Fruit fly (Drosophila melanogaster) whole organism, embryonic: ENCODE data around the gene Gclc.

Experiments used
- CG1024 ChIP-seq: fragments of 200-800 bp; sonication (Bioruptor generic); IDR thresholded peaks from 2 replicates; pipeline ENCODE4 v1.3.6; 2022; ENCODE audit warnings: missing biosample characterization, missing genetic modification characterization
- CG10366 ChIP-seq: fragments of 200-800 bp; sonication (Bioruptor generic); IDR thresholded peaks from 2 replicates; pipeline ENCODE4 v1.3.6; 2022; ENCODE audit warnings: missing biosample characterization, missing genetic modification characterization
- CG10462 ChIP-seq: fragments of 200-800 bp; sonication (Bioruptor generic); optimal IDR thresholded peaks from 2 replicates; lab custom pipeline; 2016; ENCODE audit warnings: missing biosample characterization, missing genetic modification characterization
- CG11504 ChIP-seq: fragments of 200-800 bp; sonication (Bioruptor generic); optimal IDR thresholded peaks from 3 replicates; lab custom pipeline; 2019; ENCODE audit warnings: missing biosample characterization, mild to moderate bottlenecking, missing genetic modification characterization, moderate library complexity
- CG12744 ChIP-seq: fragments of 200-800 bp; sonication (Bioruptor generic); optimal IDR thresholded peaks from 2 replicates; lab custom pipeline; 2016; ENCODE audit warnings: missing biosample characterization, missing genetic modification characterization
- CG13287 ChIP-seq: fragments of 200-800 bp; sonication (Bioruptor generic); IDR thresholded peaks from 2 replicates; pipeline ENCODE4 v1.3.6; 2022; ENCODE audit warnings: missing biosample characterization, missing genetic modification characterization; ENCODE audit not compliant: partially characterized antibody
- CG16815 ChIP-seq: fragments of 200-800 bp; sonication (Bioruptor generic); optimal IDR thresholded peaks from 3 replicates; lab custom pipeline; 2017; ENCODE audit warnings: missing biosample characterization, mild to moderate bottlenecking, missing genetic modification characterization
- CG17359 ChIP-seq: fragments of 200-800 bp; sonication (Bioruptor generic); optimal IDR thresholded peaks from 3 replicates; lab custom pipeline; 2018; ENCODE audit warnings: missing biosample characterization, mild to moderate bottlenecking, missing genetic modification characterization, moderate library complexity
- CG18262 ChIP-seq: fragments of 200-800 bp; optimal IDR thresholded peaks from 3 replicates; lab custom pipeline; 2019; ENCODE audit warnings: missing biosample characterization, mild to moderate bottlenecking, missing genetic modification characterization, moderate library complexity
- CG31224 ChIP-seq: fragments of 200-800 bp; sonication (Bioruptor generic); IDR thresholded peaks from 2 replicates; pipeline ENCODE4 v1.3.6; 2022; ENCODE audit warnings: missing biosample characterization, missing genetic modification characterization
- CG31388 ChIP-seq: fragments of 200-800 bp; sonication (Bioruptor generic); optimal IDR thresholded peaks from 2 replicates; lab custom pipeline; 2016; ENCODE audit warnings: missing biosample characterization, missing genetic modification characterization
- CG3407 ChIP-seq: fragments of 200-800 bp; sonication (Bioruptor generic); optimal IDR thresholded peaks from 2 replicates; lab custom pipeline; 2018; ENCODE audit warnings: missing biosample characterization, mild to moderate bottlenecking, missing genetic modification characterization
- CG3838 ChIP-seq: fragments of 200-800 bp; sonication (Bioruptor generic); optimal IDR thresholded peaks from 3 replicates; lab custom pipeline; 2016; ENCODE audit warnings: missing biosample characterization, missing genetic modification characterization
- CG6272 ChIP-seq: fragments of 200-800 bp; sonication (Bioruptor generic); IDR thresholded peaks from 2 replicates; pipeline ENCODE4 v1.3.6; 2022; ENCODE audit warnings: missing biosample characterization, missing genetic modification characterization
- CG7786 ChIP-seq: fragments of 200-800 bp; sonication (Bioruptor generic); optimal IDR thresholded peaks from 2 replicates; lab custom pipeline; 2016; ENCODE audit warnings: missing biosample characterization, missing genetic modification characterization
- CG9437 ChIP-seq: fragments of 200-800 bp; sonication (Bioruptor generic); optimal IDR thresholded peaks from 2 replicates; lab custom pipeline; 2018; ENCODE audit warnings: missing biosample characterization, mild to moderate bottlenecking, missing genetic modification characterization
- Camta ChIP-seq: fragments of 200-800 bp; sonication (Bioruptor generic); optimal IDR thresholded peaks from 2 replicates; lab custom pipeline; 2016; ENCODE audit warnings: missing biosample characterization, missing genetic modification characterization
- CrebB ChIP-seq: fragments of 200-800 bp; sonication (Bioruptor generic); optimal IDR thresholded peaks from 3 replicates; lab custom pipeline; 2018; ENCODE audit warnings: missing biosample characterization, mild to moderate bottlenecking, missing genetic modification characterization
- Dbx ChIP-seq: fragments of 200-800 bp; sonication (Bioruptor generic); IDR thresholded peaks from 3 replicates; pipeline ENCODE4 v1.3.6; 2022; ENCODE audit warnings: missing biosample characterization, missing genetic modification characterization
- Ets65A ChIP-seq: fragments of 200-800 bp; sonication (Bioruptor generic); peaks from one replicate; lab custom pipeline; 2016; ENCODE audit warnings: missing biosample characterization, missing genetic modification characterization
- H15 ChIP-seq: fragments of 200-800 bp; sonication (Bioruptor generic); IDR thresholded peaks from 3 replicates; pipeline ENCODE4 v1.3.6; 2022; ENCODE audit warnings: missing biosample characterization, missing genetic modification characterization
- HLH3B ChIP-seq: fragments of 200-800 bp; sonication (Bioruptor generic); IDR thresholded peaks from 2 replicates; pipeline ENCODE4 v1.3.6; 2022; ENCODE audit warnings: missing biosample characterization, missing genetic modification characterization
- HmgD ChIP-seq: fragments of 200-800 bp; sonication (Bioruptor generic); optimal IDR thresholded peaks from 3 replicates; lab custom pipeline; 2016; ENCODE audit warnings: missing biosample characterization, missing genetic modification characterization
- Hmx ChIP-seq: fragments of 200-800 bp; sonication (Bioruptor generic); optimal IDR thresholded peaks from 2 replicates; lab custom pipeline; 2016; ENCODE audit warnings: missing biosample characterization, missing genetic modification characterization
- Lim3 ChIP-seq: fragments of 200-800 bp; sonication (Bioruptor generic); IDR thresholded peaks from 2 replicates; pipeline ENCODE4 v1.3.6; 2022; ENCODE audit warnings: missing biosample characterization, missing genetic modification characterization
- Mrtf ChIP-seq: fragments of 200-800 bp; sonication (Bioruptor generic); IDR thresholded peaks from 3 replicates; pipeline ENCODE4 v1.3.6; 2022; ENCODE audit warnings: missing biosample characterization, missing genetic modification characterization
- NFAT ChIP-seq: fragments of 200-800 bp; sonication (Bioruptor generic); IDR thresholded peaks from 2 replicates; pipeline ENCODE4 v1.3.6; 2022; ENCODE audit warnings: missing biosample characterization, missing genetic modification characterization
- Nf-YB ChIP-seq: fragments of 200-800 bp; sonication (Bioruptor generic); optimal IDR thresholded peaks from 3 replicates; lab custom pipeline; 2019; ENCODE audit warnings: missing biosample characterization, mild to moderate bottlenecking, missing genetic modification characterization, moderate library complexity
- TFAM ChIP-seq: fragments of 200-800 bp; sonication (Bioruptor generic); optimal IDR thresholded peaks from 2 replicates; lab custom pipeline; 2017; ENCODE audit warnings: missing biosample characterization, missing genetic modification characterization, inconsistent platforms
- Usf ChIP-seq: fragments of 200-800 bp; sonication (Bioruptor generic); optimal IDR thresholded peaks from 2 replicates; lab custom pipeline; 2017; ENCODE audit warnings: missing genotype, missing biosample characterization, missing genetic modification characterization
- bigmax ChIP-seq: fragments of 200-800 bp; sonication (Bioruptor generic); optimal IDR thresholded peaks from 2 replicates; lab custom pipeline; 2018; ENCODE audit warnings: missing biosample characterization, mild to moderate bottlenecking, missing genetic modification characterization
- bowl ChIP-seq: fragments of 200-800 bp; sonication (Bioruptor generic); IDR thresholded peaks from 2 replicates; pipeline ENCODE4 v1.3.6; 2022; ENCODE audit warnings: missing biosample characterization, missing genetic modification characterization
- btn ChIP-seq: fragments of 200-800 bp; sonication (Bioruptor generic); optimal IDR thresholded peaks from 2 replicates; lab custom pipeline; 2016; ENCODE audit warnings: missing biosample characterization, missing genetic modification characterization
- dati ChIP-seq: fragments of 200-800 bp; sonication (Bioruptor generic); IDR thresholded peaks from 2 replicates; pipeline ENCODE4 v1.3.6; 2022; ENCODE audit warnings: missing biosample characterization, missing genetic modification characterization
- fd102C ChIP-seq: fragments of 200-800 bp; sonication (Bioruptor generic); optimal IDR thresholded peaks from 2 replicates; lab custom pipeline; 2018; ENCODE audit warnings: missing biosample characterization, mild to moderate bottlenecking, missing genetic modification characterization, moderate library complexity
- grau ChIP-seq: fragments of 200-800 bp; optimal IDR thresholded peaks from 3 replicates; lab custom pipeline; 2019; ENCODE audit warnings: missing biosample characterization, mild to moderate bottlenecking, missing genetic modification characterization, moderate library complexity
- h ChIP-seq: fragments of >200 bp; optimal IDR thresholded peaks from 2 replicates; lab custom pipeline; 2017
- inv ChIP-seq: fragments of 200-800 bp; sonication (Bioruptor generic); IDR thresholded peaks from 2 replicates; pipeline ENCODE4 v1.3.6; 2022; ENCODE audit warnings: missing biosample characterization, missing genetic modification characterization; ENCODE audit not compliant: partially characterized antibody
- jumu ChIP-seq: fragments of 200-800 bp; sonication (Bioruptor generic); optimal IDR thresholded peaks from 3 replicates; lab custom pipeline; 2016; ENCODE audit warnings: missing biosample characterization, missing genetic modification characterization
- lab ChIP-seq: fragments of 200-800 bp; sonication (Bioruptor generic); optimal IDR thresholded peaks from 3 replicates; lab custom pipeline; 2017; ENCODE audit warnings: missing biosample characterization, missing genetic modification characterization, mild to moderate bottlenecking, moderate library complexity, missing genetic modification reagents
- lbe ChIP-seq: fragments of 200-800 bp; sonication (Bioruptor generic); optimal IDR thresholded peaks from 2 replicates; lab custom pipeline; 2016; ENCODE audit warnings: missing biosample characterization, mild to moderate bottlenecking, missing genetic modification characterization
- org-1 ChIP-seq: fragments of 200-800 bp; sonication (Bioruptor generic); optimal IDR thresholded peaks from 2 replicates; lab custom pipeline; 2017; ENCODE audit warnings: missing biosample characterization, missing genetic modification characterization
- run ChIP-seq: fragments of 200-800 bp; sonication (Bioruptor generic); optimal IDR thresholded peaks from 3 replicates; lab custom pipeline; 2018; ENCODE audit warnings: missing biosample characterization, mild to moderate bottlenecking, missing genetic modification characterization
- sc ChIP-seq, 3 experiments: fragments of >200 bp in 2 of 3; fragments of 200-800 bp in 1 of 3; sonication (Bioruptor generic) in 1 of 3; optimal IDR thresholded peaks; 2 replicates in 2 of 3; 3 replicates in 1 of 3; lab custom pipeline; 2017; ENCODE audit warnings: mild to moderate bottlenecking in 1 of 3, missing biosample characterization in 1 of 3, missing genetic modification characterization in 1 of 3, missing genetic modification reagents in 1 of 3
- sd ChIP-seq: fragments of 200-800 bp; sonication (Bioruptor generic); optimal IDR thresholded peaks from 3 replicates; lab custom pipeline; 2018; ENCODE audit warnings: missing biosample characterization, mild to moderate bottlenecking, missing genetic modification characterization, moderate library complexity
- sens-2 ChIP-seq: fragments of 200-800 bp; sonication (Bioruptor generic); IDR thresholded peaks from 2 replicates; pipeline ENCODE4 v1.3.6; 2022; ENCODE audit warnings: missing biosample characterization, missing genetic modification characterization
- sisA ChIP-seq: fragments of 200-800 bp; sonication (Bioruptor generic); IDR thresholded peaks from 2 replicates; pipeline ENCODE4 v1.3.6; 2022; ENCODE audit warnings: missing biosample characterization, missing genetic modification characterization
- stwl ChIP-seq: fragments of 200-800 bp; sonication (Bioruptor generic); optimal IDR thresholded peaks from 3 replicates; lab custom pipeline; 2018; ENCODE audit warnings: missing biosample characterization, mild to moderate bottlenecking, missing genetic modification characterization, moderate library complexity
- tgo ChIP-seq: fragments of 200-800 bp; sonication (Bioruptor generic); IDR thresholded peaks from 3 replicates; pipeline ENCODE4 v1.3.6; 2022; ENCODE audit warnings: missing biosample characterization, missing genetic modification characterization
- ttk ChIP-seq: fragments of 200-800 bp; sonication (Bioruptor generic); IDR thresholded peaks from 2 replicates; pipeline ENCODE4 v2.1.2; 2022; ENCODE audit warnings: missing biosample characterization, missing genetic modification characterization
- vnd ChIP-seq: fragments of 200-800 bp; sonication (Bioruptor generic); IDR thresholded peaks from 3 replicates; pipeline ENCODE4 v1.3.6; 2022; ENCODE audit warnings: missing biosample characterization, missing genetic modification characterization; ENCODE audit not compliant: partially characterized antibody

Gene Gclc

dm6 chrX:8092075-8092682, 23.8 kb downstream of the Gclc start (continued):
- TF ChIP-seq Ets65A (peak; percentile 69), sc (optimal IDR thresholded peaks at IDR 0.05; lab: Kevin White, UChicago) (no peak), sc (GFP tag; optimal IDR thresholded peaks at IDR 0.05; lab: Kevin White, UChicago) (peak; percentile 91), sd (tag; lab: Kevin White, UChicago) (peak; percentile 86), bigmax (no peak), Mrtf (peak; percentile 86), h (lab: Kevin White, UChicago) (no peak), stwl (tag; lab: Kevin White, UChicago) (peak; percentile 7), tgo (GFP tag; lab: Robert Waterston, UW) (peak; percentile 95), NFAT (GFP tag; lab: Robert Waterston, UW) (peak; percentile 75), Dbx (GFP tag; lab: Robert Waterston, UW) (peak; percentile 91), CG6272 (GFP tag; lab: Robert Waterston, UW) (peak; percentile 90), lab (peak; percentile 97), Camta (GFP tag; lab: Kevin White, UChicago) (peak; percentile 88), CG3407 (GFP tag; lab: Kevin White, UChicago) (peak; percentile 89), CG16815 (GFP tag; lab: Kevin White, UChicago) (peak; percentile 87), CG17359 (tag; lab: Kevin White, UChicago) (peak; percentile 96), CG9437 (GFP tag; lab: Kevin White, UChicago) (peak; percentile 91), bowl (GFP tag; lab: Robert Waterston, UW) (peak; percentile 64; the same call in 1 of the 2 replicates), CG12744 (peak; percentile 84), Nf-YB (GFP tag; lab: Kevin White, UChicago) (peak; percentile 84), CG13287 (GFP tag; lab: Robert Waterston, UW) (no peak), org-1 (GFP tag; lab: Kevin White, UChicago) (peak; percentile 94), CG3838 (GFP tag; lab: Kevin White, UChicago) (peak; percentile 73), CG18262 (tag; lab: Kevin White, UChicago) (peak; percentile 97), Lim3 (GFP tag; lab: Robert Waterston, UW) (peak; percentile 66; the same call in 1 of the 2 replicates), inv (GFP tag; lab: Robert Waterston, UW) (no peak), CG31388 (GFP tag; lab: Kevin White, UChicago) (peak; percentile 78), CG1024 (GFP tag; lab: Robert Waterston, UW) (peak; percentile 79), HmgD (GFP tag; lab: Kevin White, UChicago) (no peak), ttk (GFP tag; lab: Robert Waterston, UW) (peak; percentile 89), HLH3B (GFP tag; lab: Robert Waterston, UW) (peak; percentile 89), CG7786 (GFP tag; lab: Kevin White, UChicago) (peak; percentile 84), fd102C (GFP tag; lab: Kevin White, UChicago) (no peak), H15 (GFP tag; lab: Robert Waterston, UW) (peak; percentile 90), CG31224 (peak; percentile 83), btn (GFP tag; lab: Kevin White, UChicago) (peak; percentile 6), dati (peak; percentile 67), CG10462 (peak; percentile 90), CG11504 (tag; lab: Kevin White, UChicago) (peak; percentile 96), vnd (GFP tag; lab: Robert Waterston, UW) (no peak), sisA (peak; percentile 89), CG10366 (GFP tag; lab: Robert Waterston, UW) (peak; percentile 90), CrebB (tag; lab: Kevin White, UChicago) (peak; percentile 92), Usf (peak; percentile 79), Hmx (GFP tag; lab: Kevin White, UChicago) (peak; percentile 67), run (peak; percentile 94), lbe (GFP tag; lab: Kevin White, UChicago) (peak; percentile 60), jumu (GFP tag; lab: Kevin White, UChicago) (peak; percentile 76), TFAM (GFP tag; lab: Kevin White, UChicago) (peak; percentile 70), sens-2 (GFP tag; lab: Robert Waterston, UW) (peak; percentile 61; the same call in 1 of the 2 replicates), grau (peak; percentile 96)
